Worm (Caenorhabditis elegans) whole organism, late embryonic: ENCODE data around the gene anmt-2.

Experiments
- C08G9.2 ChIP-seq: sonication (generic microtip); optimal IDR thresholded peaks from 2 replicates; lab custom pipeline; 2016; ENCODE audit warnings: mild to moderate bottlenecking, missing genetic modification characterization, moderate library complexity, missing compliant biosample characterization
- F13H6.1 ChIP-seq: sonication (generic microtip); optimal IDR thresholded peaks from 2 replicates; lab custom pipeline; 2016; ENCODE audit warnings: missing genetic modification characterization, missing compliant biosample characterization
- K09A11.1 ChIP-seq: sonication (generic microtip); optimal IDR thresholded peaks from 2 replicates; lab custom pipeline; 2017; ENCODE audit warnings: antibody characterized with exemption, mild to moderate bottlenecking, missing genetic modification characterization, missing compliant biosample characterization; ENCODE audit not compliant: insufficient read depth
- T23F11.4 ChIP-seq: fragments of 200-800 bp; sonication (Bioruptor generic); optimal IDR thresholded peaks from 2 replicates; lab custom pipeline; 2018; ENCODE audit warnings: mild to moderate bottlenecking, missing genetic modification characterization, missing compliant biosample characterization
- Y22D7AL.16 ChIP-seq: sonication (generic microtip); optimal IDR thresholded peaks from 2 replicates; lab custom pipeline; 2016; ENCODE audit warnings: missing genetic modification characterization, missing compliant biosample characterization
- ahr-1 ChIP-seq: sonication (generic microtip); optimal IDR thresholded peaks from 2 replicates; lab custom pipeline; 2016; ENCODE audit warnings: missing genetic modification characterization, missing compliant biosample characterization
- ama-1 ChIP-seq: fragments of 150-350 bp; optimal IDR thresholded peaks from 2 replicates; lab custom pipeline; 2014
- ceh-14 ChIP-seq: sonication (generic microtip); optimal IDR thresholded peaks from 2 replicates; lab custom pipeline; 2016; ENCODE audit warnings: missing genotype, missing genetic modification characterization, missing compliant biosample characterization
- ceh-19 ChIP-seq: fragments of 200-800 bp; sonication (Bioruptor generic); optimal IDR thresholded peaks from 2 replicates; lab custom pipeline; 2018; ENCODE audit warnings: mild to moderate bottlenecking, missing genetic modification characterization, missing compliant biosample characterization
- ceh-2 ChIP-seq: sonication (generic microtip); optimal IDR thresholded peaks from 2 replicates; lab custom pipeline; 2016; ENCODE audit warnings: missing genotype, missing genetic modification characterization, missing compliant biosample characterization
- ceh-24 ChIP-seq: sonication (generic microtip); optimal IDR thresholded peaks from 2 replicates; lab custom pipeline; 2016; ENCODE audit warnings: mild to moderate bottlenecking, missing genetic modification characterization, missing compliant biosample characterization
- ceh-30 ChIP-seq: fragments of 150-350 bp; optimal IDR thresholded peaks from 2 replicates; lab custom pipeline; 2014; ENCODE audit warnings: missing biosample characterization, missing genetic modification characterization
- ceh-31 ChIP-seq: sonication (generic microtip); optimal IDR thresholded peaks from 2 replicates; lab custom pipeline; 2016; ENCODE audit warnings: missing genetic modification characterization, missing compliant biosample characterization
- ceh-34 ChIP-seq: sonication (generic microtip); optimal IDR thresholded peaks from 2 replicates; lab custom pipeline; 2016; ENCODE audit warnings: mild to moderate bottlenecking, missing genetic modification characterization, missing compliant biosample characterization
- ceh-45 ChIP-seq: fragments of 200-800 bp; sonication (Bioruptor generic); IDR thresholded peaks from 2 replicates; pipeline ENCODE4 v1.3.6; 2022; ENCODE audit warnings: missing genetic modification reagents, missing genetic modification characterization, missing compliant biosample characterization
- ceh-9 ChIP-seq: sonication (generic microtip); optimal IDR thresholded peaks from 2 replicates; lab custom pipeline; 2016; ENCODE audit warnings: mild to moderate bottlenecking, missing genetic modification characterization, inconsistent platforms, missing compliant biosample characterization
- elt-2 ChIP-seq: sonication (generic microtip); optimal IDR thresholded peaks from 2 replicates; lab custom pipeline; 2016; ENCODE audit warnings: missing genetic modification reagents, missing genetic modification characterization, missing compliant biosample characterization
- eyg-1 ChIP-seq: sonication (generic microtip); optimal IDR thresholded peaks from 2 replicates; lab custom pipeline; 2016; ENCODE audit warnings: missing genotype, missing genetic modification characterization, missing compliant biosample characterization
- fax-1 ChIP-seq: sonication (generic microtip); optimal IDR thresholded peaks from 2 replicates; lab custom pipeline; 2016; ENCODE audit warnings: missing genotype, missing genetic modification characterization, missing compliant biosample characterization
- fkh-10 ChIP-seq: fragments of 150-350 bp; optimal IDR thresholded peaks from 2 replicates; lab custom pipeline; 2014; ENCODE audit warnings: missing biosample characterization, missing genetic modification reagents, missing genetic modification characterization
- hlh-13 ChIP-seq: fragments of 200-800 bp; sonication (Bioruptor generic); optimal IDR thresholded peaks from 2 replicates; lab custom pipeline; 2018; ENCODE audit warnings: mild to moderate bottlenecking, missing genetic modification characterization, missing compliant biosample characterization
- hlh-15 ChIP-seq: sonication (generic microtip); optimal IDR thresholded peaks from 2 replicates; lab custom pipeline; 2016; ENCODE audit warnings: missing genetic modification characterization, missing compliant biosample characterization
- hlh-30 ChIP-seq: sonication (generic microtip); optimal IDR thresholded peaks from 2 replicates; lab custom pipeline; 2017; ENCODE audit warnings: antibody characterized with exemption, missing genetic modification characterization, missing compliant biosample characterization; ENCODE audit not compliant: insufficient read depth
- hlh-6 ChIP-seq: sonication (generic microtip); optimal IDR thresholded peaks from 2 replicates; lab custom pipeline; 2016; ENCODE audit warnings: missing genotype, missing genetic modification characterization, missing compliant biosample characterization
- lim-6 ChIP-seq: sonication (generic microtip); optimal IDR thresholded peaks from 2 replicates; lab custom pipeline; 2016; ENCODE audit warnings: missing genetic modification characterization, missing compliant biosample characterization
- madf-2 ChIP-seq: sonication (generic microtip); optimal IDR thresholded peaks from 2 replicates; lab custom pipeline; 2017; ENCODE audit warnings: missing genetic modification characterization, missing compliant biosample characterization
- nhr-11 ChIP-seq: fragments of 150-350 bp; optimal IDR thresholded peaks from 2 replicates; lab custom pipeline; 2014; ENCODE audit warnings: missing biosample characterization, missing genetic modification characterization
- nhr-232 ChIP-seq: sonication (generic microtip); optimal IDR thresholded peaks from 2 replicates; lab custom pipeline; 2016; ENCODE audit warnings: missing genetic modification characterization, missing compliant biosample characterization
- npax-4 ChIP-seq: sonication (generic microtip); optimal IDR thresholded peaks from 2 replicates; lab custom pipeline; 2016; ENCODE audit warnings: missing genetic modification characterization, missing compliant biosample characterization
- pag-3 ChIP-seq: sonication (generic microtip); optimal IDR thresholded peaks from 2 replicates; lab custom pipeline; 2016; ENCODE audit warnings: missing compliant biosample characterization, missing genetic modification characterization, borderline replicate concordance
- pat-9 ChIP-seq: fragments of 200-800 bp; sonication (Bioruptor generic); optimal IDR thresholded peaks from 2 replicates; lab custom pipeline; 2018; ENCODE audit warnings: mild to moderate bottlenecking, missing genetic modification characterization, moderate library complexity, missing compliant biosample characterization
- pqm-1 ChIP-seq: sonication (generic microtip); optimal IDR thresholded peaks from 2 replicates; lab custom pipeline; 2016; ENCODE audit warnings: missing genetic modification characterization, missing compliant biosample characterization
- pros-1 ChIP-seq: fragments of 150-350 bp; optimal IDR thresholded peaks from 2 replicates; lab custom pipeline; 2014; ENCODE audit warnings: missing biosample characterization, missing genetic modification reagents, missing genetic modification characterization
- rnt-1 ChIP-seq: sonication (generic microtip); optimal IDR thresholded peaks from 2 replicates; lab custom pipeline; 2016; ENCODE audit warnings: missing genetic modification characterization, missing compliant biosample characterization
- sdc-2 ChIP-seq: sonication (generic microtip); optimal IDR thresholded peaks from 2 replicates; lab custom pipeline; 2016; ENCODE audit warnings: missing genotype, missing genetic modification characterization, missing compliant biosample characterization
- sox-4 ChIP-seq: sonication (generic microtip); optimal IDR thresholded peaks from 2 replicates; lab custom pipeline; 2017; ENCODE audit warnings: mild to moderate bottlenecking, missing genetic modification characterization, inconsistent platforms, missing compliant biosample characterization
- tbx-7 ChIP-seq: sonication (generic microtip); optimal IDR thresholded peaks from 2 replicates; lab custom pipeline; 2016; ENCODE audit warnings: missing genotype, missing genetic modification characterization, missing compliant biosample characterization
- ttx-3 ChIP-seq: sonication (generic microtip); optimal IDR thresholded peaks from 2 replicates; lab custom pipeline; 2016; ENCODE audit warnings: missing genetic modification reagents, missing genetic modification characterization, missing compliant biosample characterization
- unc-3 ChIP-seq, 2 experiments: fragments of 200-800 bp in 1 of 2; sonication (Bioruptor generic) in 1 of 2; sonication (generic microtip) in 1 of 2; conservative IDR thresholded peaks in 1 of 2; optimal IDR thresholded peaks in 1 of 2; 2 replicates each; pipeline versions ENCODE4 v1.3.6 to Lab custom; 2016 to 2022; ENCODE audit warnings: missing compliant biosample characterization in 2 of 2, missing genetic modification characterization in 2 of 2, missing genetic modification reagents in 1 of 2
- unc-42 ChIP-seq: sonication (generic microtip); optimal IDR thresholded peaks from 2 replicates; lab custom pipeline; 2016; ENCODE audit warnings: missing genotype, missing genetic modification characterization, missing compliant biosample characterization
- unc-55 ChIP-seq: sonication (generic microtip); optimal IDR thresholded peaks from 2 replicates; lab custom pipeline; 2017; ENCODE audit warnings: missing biosample characterization, missing genetic modification reagents, missing genetic modification characterization
- unc-86 ChIP-seq: sonication (generic microtip); optimal IDR thresholded peaks from 2 replicates; lab custom pipeline; 2016; ENCODE audit warnings: missing genetic modification characterization, missing compliant biosample characterization
- zip-5 ChIP-seq: sonication (generic microtip); optimal IDR thresholded peaks from 2 replicates; lab custom pipeline; 2016; ENCODE audit warnings: missing genetic modification characterization, missing compliant biosample characterization

The anmt-2 gene

DNA sequence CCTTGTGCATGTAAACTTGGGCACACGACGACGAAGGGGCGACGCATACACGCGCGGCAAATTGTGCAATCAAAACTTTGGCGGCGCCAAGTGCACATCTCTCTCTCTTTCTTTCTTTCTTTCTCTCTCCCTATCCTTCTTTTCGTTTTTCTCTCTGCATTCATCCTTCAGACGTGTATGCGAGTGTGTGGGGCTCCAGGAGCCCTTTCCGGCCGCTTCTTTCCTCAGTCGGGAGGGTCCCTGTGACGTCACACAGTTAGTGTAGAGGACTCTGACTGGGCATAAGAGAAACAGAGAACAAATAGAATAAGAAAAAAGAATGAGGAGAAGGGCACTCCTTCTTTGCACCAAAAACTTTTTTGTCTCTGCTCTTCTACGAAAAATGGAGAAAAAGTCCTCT is 20.1 kb downstream of the anmt-2 start (continued):
- TF ChIP-seq lim-6 (tag; lab: Kevin White, UChicago) = no peak
- no peak for TF ChIP-seq unc-55 (GFP tag; lab: Kevin White, UChicago)
- no peak for TF ChIP-seq unc-3 (GFP tag; conservative IDR thresholded peaks at IDR 0.05; lab: Robert Waterston, UW)
- no peak for TF ChIP-seq unc-3 (tag; optimal IDR thresholded peaks at IDR 0.05; lab: Kevin White, UChicago)
- no peak for TF ChIP-seq pqm-1 (tag; lab: Kevin White, UChicago)
- TF ChIP-seq tbx-7 (tag; lab: Kevin White, UChicago) = no peak
- TF ChIP-seq nhr-232 (tag; lab: Kevin White, UChicago) = no peak
- no peak for TF ChIP-seq zip-5 (tag; lab: Kevin White, UChicago)
- TF ChIP-seq fax-1 = peak; percentile 6
- TF ChIP-seq T23F11.4 = no peak
- TF ChIP-seq sdc-2 (tag; lab: Kevin White, UChicago) = no peak
- no peak for TF ChIP-seq hlh-13 (GFP tag; lab: Kevin White, UChicago)
- no peak for TF ChIP-seq ceh-19 (GFP tag; lab: Kevin White, UChicago)
- no peak for TF ChIP-seq ceh-24 (tag; lab: Kevin White, UChicago)
- TF ChIP-seq hlh-15 (tag; lab: Kevin White, UChicago) = no peak
- no peak for TF ChIP-seq ceh-45
- TF ChIP-seq eyg-1 = no peak
- TF ChIP-seq F13H6.1 (tag; lab: Kevin White, UChicago) = no peak
- TF ChIP-seq ceh-34 = peak; percentile 21
- TF ChIP-seq Y22D7AL.16 (tag; lab: Kevin White, UChicago) = no peak
- no peak for TF ChIP-seq hlh-6 (tag; lab: Kevin White, UChicago)
- TF ChIP-seq ceh-30 = no peak
- TF ChIP-seq rnt-1 = no peak
- TF ChIP-seq ceh-2 (tag; lab: Kevin White, UChicago) = no peak
- TF ChIP-seq pros-1 = peak; percentile 55
- no peak for TF ChIP-seq unc-86 (tag; lab: Kevin White, UChicago)
- TF ChIP-seq ceh-14 (tag; lab: Kevin White, UChicago) = peak; percentile 51
- peak; percentile 25 for TF ChIP-seq madf-2 (tag; lab: Kevin White, UChicago)
- no peak for TF ChIP-seq elt-2 (tag; lab: Kevin White, UChicago)
- TF ChIP-seq nhr-11 (tag; lab: Kevin White, UChicago) = no peak
- no peak for TF ChIP-seq npax-4 (tag; lab: Kevin White, UChicago)
- no peak for TF ChIP-seq hlh-30 (tag; lab: Kevin White, UChicago)
- TF ChIP-seq ttx-3 (tag; lab: Kevin White, UChicago) = no peak

DNA sequence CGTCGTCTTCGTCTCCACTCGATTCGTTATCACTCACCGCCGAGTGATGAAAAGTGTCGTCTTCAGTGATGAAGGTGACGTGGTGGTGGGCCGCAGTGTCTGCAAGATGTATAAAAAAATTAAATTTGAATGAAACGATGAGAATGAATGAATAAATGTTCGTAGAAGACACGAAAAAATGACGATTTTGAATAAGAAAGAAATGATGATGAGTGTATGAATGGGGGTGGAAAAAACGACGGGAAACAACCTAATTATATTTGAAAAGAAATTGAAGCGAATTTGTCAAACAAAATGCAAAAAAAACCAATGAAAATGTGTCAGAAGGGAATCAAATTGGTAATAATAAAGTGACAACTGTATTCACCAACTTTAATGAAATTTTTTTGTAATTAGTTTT is 21.4 kb downstream of the anmt-2 start, which contains the start of gene mvk-1:
Gene mvk-1 (minus strand): TSS at position 101 of the 400 bp plus-strand sequence.
- TF ChIP-seq ceh-2 (tag; lab: Kevin White, UChicago) (no peak), pat-9 (tag; lab: Kevin White, UChicago) (no peak), sox-4 (tag; lab: Kevin White, UChicago) (no peak), Y22D7AL.16 (tag; lab: Kevin White, UChicago) (no peak), sdc-2 (tag; lab: Kevin White, UChicago) (no peak), ama-1 (lab: Kevin White, UChicago) (no peak), fkh-10 (no peak), ceh-24 (tag; lab: Kevin White, UChicago) (no peak), K09A11.1 (no peak), ahr-1 (tag; lab: Kevin White, UChicago) (no peak), unc-42 (tag; lab: Kevin White, UChicago) (no peak), C08G9.2 (tag; lab: Kevin White, UChicago) (no peak), ttx-3 (tag; lab: Kevin White, UChicago) (no peak), ceh-14 (tag; lab: Kevin White, UChicago) (no peak), rnt-1 (no peak), ceh-30 (no peak), ceh-31 (tag; lab: Kevin White, UChicago) (no peak), pag-3 (no peak), ceh-9 (tag; lab: Kevin White, UChicago) (no peak), fax-1 (no peak)
